Worm (Caenorhabditis elegans) whole organism, L2 larva: ENCODE measurements around the gene nifk-1.

Source experiments
- Y55F3AM.14 ChIP-seq: fragments of 200-800 bp; sonication (Bioruptor generic); optimal IDR thresholded peaks from 2 replicates; lab custom pipeline; 2018; ENCODE audit warnings: mild to moderate bottlenecking, missing genetic modification characterization, missing compliant biosample characterization
- alr-1 ChIP-seq: fragments of 150-350 bp; optimal IDR thresholded peaks from 2 replicates; lab custom pipeline; 2014; ENCODE audit warnings: missing biosample characterization, missing genetic modification characterization
- aly-2 ChIP-seq: fragments of 150-350 bp; optimal IDR thresholded peaks from 2 replicates; lab custom pipeline; 2014; ENCODE audit warnings: missing biosample characterization, missing genetic modification characterization
- crh-2 ChIP-seq: sonication (generic microtip); optimal IDR thresholded peaks from 2 replicates; lab custom pipeline; 2017; ENCODE audit warnings: missing biosample characterization, missing genetic modification characterization
- dmd-4 ChIP-seq: sonication (generic microtip); optimal IDR thresholded peaks from 2 replicates; lab custom pipeline; 2017; ENCODE audit warnings: missing biosample characterization, missing genetic modification characterization
- fos-1 ChIP-seq: fragments of 150-350 bp; optimal IDR thresholded peaks from 2 replicates; lab custom pipeline; 2014; ENCODE audit warnings: missing biosample characterization, missing genetic modification characterization
- gmeb-1 ChIP-seq: fragments of 150-350 bp; optimal IDR thresholded peaks from 2 replicates; lab custom pipeline; 2014; ENCODE audit warnings: missing biosample characterization, missing genetic modification characterization
- mab-5 ChIP-seq: fragments of 150-350 bp; optimal IDR thresholded peaks from 2 replicates; lab custom pipeline; 2014; ENCODE audit warnings: missing biosample characterization, missing genetic modification characterization
- mbf-1 ChIP-seq: sonication (generic microtip); optimal IDR thresholded peaks from 2 replicates; lab custom pipeline; 2017; ENCODE audit warnings: missing biosample characterization, missing genetic modification characterization
- nhr-129 ChIP-seq: fragments of 150-350 bp; optimal IDR thresholded peaks from 2 replicates; lab custom pipeline; 2014; ENCODE audit warnings: missing biosample characterization, missing genetic modification characterization
- nhr-21 ChIP-seq: fragments of 150-350 bp; optimal IDR thresholded peaks from 2 replicates; lab custom pipeline; 2014; ENCODE audit warnings: missing biosample characterization, missing genetic modification characterization
- nhr-237 ChIP-seq: fragments of 150-350 bp; optimal IDR thresholded peaks from 2 replicates; lab custom pipeline; 2014; ENCODE audit warnings: missing biosample characterization, missing genetic modification characterization
- nhr-25 ChIP-seq: fragments of 150-350 bp; sonication (generic microtip); optimal IDR thresholded peaks from 3 replicates; lab custom pipeline; 2014; ENCODE audit warnings: missing biosample characterization, missing genetic modification characterization
- nhr-6 ChIP-seq: fragments of 150-350 bp; optimal IDR thresholded peaks from 2 replicates; lab custom pipeline; 2014; ENCODE audit warnings: missing biosample characterization, missing genetic modification characterization
- unc-39 ChIP-seq: fragments of 150-350 bp; optimal IDR thresholded peaks from 2 replicates; lab custom pipeline; 2014; ENCODE audit warnings: missing biosample characterization, missing genetic modification characterization
- zag-1 ChIP-seq: fragments of 150-350 bp; optimal IDR thresholded peaks from 2 replicates; lab custom pipeline; 2014; ENCODE audit warnings: missing biosample characterization, missing genetic modification characterization

nifk-1 gene

DNA sequence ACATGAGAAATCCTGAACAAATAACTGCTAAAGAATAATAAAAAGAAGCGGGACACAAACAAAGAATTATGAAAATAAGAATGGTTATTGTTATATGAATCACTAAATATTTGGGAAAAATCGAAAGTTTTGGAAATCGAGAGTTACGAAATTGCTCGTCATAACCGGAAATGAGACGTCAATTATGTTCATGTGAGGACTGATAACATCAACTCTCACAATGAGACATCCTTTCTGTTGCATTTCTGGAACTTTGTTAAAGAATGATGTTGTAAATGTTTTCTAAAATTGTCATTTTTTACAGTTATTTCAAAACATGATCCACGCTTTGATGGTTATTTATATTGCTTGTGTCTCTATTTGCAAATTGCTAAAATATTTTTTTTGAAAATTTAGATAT lies 45.2 kb downstream of the nifk-1 start, which contains the start of gene T23F11.6:
Gene T23F11.6 (minus strand): TSS at position 45 of the 400 bp plus-strand sequence.
- TF ChIP-seq nhr-237 (tag; lab: Kevin White, UChicago): no peak
- peak; percentile 63 for TF ChIP-seq fos-1 (tag; lab: Kevin White, UChicago)
- no peak for TF ChIP-seq nhr-25 (tag; lab: Kevin White, UChicago)
- peak; percentile 5 for TF ChIP-seq crh-2

DNA sequence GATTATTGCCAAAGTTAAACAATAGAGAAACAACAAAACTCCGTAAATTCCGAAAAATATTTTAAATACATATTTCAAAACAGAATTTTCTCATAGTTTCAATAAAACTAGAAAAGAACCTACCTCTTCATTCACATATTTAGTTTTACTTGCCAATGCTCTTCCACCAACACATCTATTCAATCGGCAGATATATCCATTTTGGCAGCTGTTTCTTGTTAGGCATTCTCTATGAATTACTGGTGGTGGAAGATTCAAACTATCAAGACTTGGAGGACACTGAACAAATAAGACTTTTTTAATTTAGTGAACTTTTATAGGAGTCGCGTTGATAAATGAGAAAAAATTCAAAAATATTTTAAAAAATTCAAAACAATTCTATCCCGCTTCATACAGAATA lies 45.8 kb downstream of the nifk-1 start:
- TF ChIP-seq mab-5 (tag; lab: Kevin White, UChicago) (no peak), Y55F3AM.14 (no peak), unc-39 (tag; lab: Kevin White, UChicago) (no peak), aly-2 (tag; lab: Kevin White, UChicago) (no peak), nhr-129 (no peak), nhr-237 (tag; lab: Kevin White, UChicago) (no peak), mbf-1 (tag; lab: Kevin White, UChicago) (no peak)

DNA sequence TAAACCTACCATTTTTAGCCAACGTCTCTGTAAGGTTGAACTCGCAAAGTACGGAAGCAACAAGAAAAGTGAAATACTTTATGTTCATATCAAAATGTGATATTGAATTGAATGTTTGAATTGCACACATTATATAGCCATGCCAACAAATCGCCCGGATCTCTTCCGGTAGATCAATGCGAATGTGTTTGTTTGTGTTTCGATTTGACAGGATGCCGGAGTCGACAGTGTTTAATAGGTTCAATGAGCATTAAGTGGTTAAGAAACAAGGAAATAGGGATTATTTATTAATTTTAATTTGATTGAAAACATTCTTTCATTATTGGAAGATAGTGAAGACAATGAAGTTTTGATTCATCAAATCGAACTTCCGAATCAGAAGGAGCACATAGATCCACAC lies 46.9 kb downstream of the nifk-1 start, which contains the start of gene pqn-29:
Gene pqn-29 (minus strand): TSS at position 101 of the 400 bp plus-strand sequence.
- TF ChIP-seq zag-1 (tag; lab: Kevin White, UChicago) (no peak), nhr-21 (tag; lab: Kevin White, UChicago) (no peak), gmeb-1 (tag; lab: Kevin White, UChicago) (no peak), alr-1 (tag; lab: Kevin White, UChicago) (no peak), dmd-4 (tag; lab: Kevin White, UChicago) (no peak), nhr-6 (tag; lab: Kevin White, UChicago) (no peak)
- TF ChIP-seq, all 48 proteins: peak for 0

DNA sequence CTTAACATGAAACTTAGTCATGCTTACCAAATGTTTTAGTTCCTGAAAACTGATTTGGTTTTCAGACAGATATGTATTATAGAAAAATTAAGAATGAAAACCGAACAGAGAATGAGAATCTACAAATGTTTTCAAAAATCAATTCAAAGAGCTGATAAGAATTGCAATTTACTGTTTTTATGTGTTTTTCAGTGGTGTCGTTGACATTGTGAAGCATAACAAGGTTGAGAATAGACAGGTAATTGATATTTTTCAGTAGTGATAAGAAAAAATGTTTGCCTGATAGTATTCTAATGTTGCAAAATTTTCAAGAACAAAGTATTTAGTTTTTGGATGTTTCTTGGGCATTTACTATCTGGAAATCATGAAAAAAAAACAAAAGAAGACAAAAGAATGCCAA lies 49.8 kb downstream of the nifk-1 start, which contains the start of gene pfas-1:
Gene pfas-1 (minus strand): TSS at position 49 of the 400 bp plus-strand sequence.
- TF ChIP-seq fos-1 (tag; lab: Kevin White, UChicago): peak; percentile 77
- no peak for TF ChIP-seq dmd-4 (tag; lab: Kevin White, UChicago)
- TF ChIP-seq, all 48 proteins: peak for 1
